1 fruit fly cellular context compared by ENCODE assay signal in the genomic region with DNA sequence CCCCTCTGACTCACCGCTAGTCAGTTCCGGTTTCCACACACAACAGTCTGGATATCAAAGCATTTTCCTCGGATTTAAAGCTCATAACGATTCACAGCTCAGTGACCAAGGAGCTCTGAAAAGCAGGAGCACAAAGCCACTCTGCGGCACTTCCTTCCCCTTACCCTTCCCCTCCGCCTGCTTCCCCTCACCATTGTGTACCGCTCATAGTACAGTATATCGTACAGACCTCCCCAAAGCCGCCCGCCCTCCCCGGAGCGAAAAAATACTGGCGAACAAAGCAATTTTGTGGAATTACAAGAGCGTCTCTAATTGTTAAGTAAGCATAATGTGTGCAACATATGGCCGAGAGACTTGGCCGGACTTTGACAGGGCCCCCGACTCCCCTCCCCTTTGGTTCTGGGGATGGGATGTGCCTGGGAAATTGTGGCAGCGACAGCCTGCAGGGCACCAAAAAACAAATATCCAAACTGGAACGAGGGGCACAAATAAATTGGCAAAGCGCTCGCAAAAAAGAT.
A peak's percentile ranks its signal among the peaks of the same experiment; 100 is the strongest.
TF ChIP-seq lines count a peak whose summit lies in the region.

No protein-coding gene starts in this region.

TF ChIP-seq in whole organism, prepupa, 60 proteins besides CTCF, POLR2A, EP300 and RAD21 (continued from another document):
- TF ChIP-seq Hr39 (GFP tag; optimal IDR thresholded peaks at IDR 0.05; lab: Kevin White, UChicago) (no peak), Ets96B (tag; optimal IDR thresholded peaks at IDR 0.05; lab: Kevin White, UChicago) (no peak), CG6792 (GFP tag; optimal IDR thresholded peaks at IDR 0.05; lab: Kevin White, UChicago) (no peak), CG8319 (GFP tag; optimal IDR thresholded peaks at IDR 0.05; lab: Kevin White, UChicago) (no peak), dsx (GFP tag; optimal IDR thresholded peaks at IDR 0.05; lab: Kevin White, UChicago; ENCODE audit: poor library complexity, severe bottlenecking) (peak; percentile 14), CG3032 (tag; optimal IDR thresholded peaks at IDR 0.05; lab: Kevin White, UChicago) (no peak), vri (GFP tag; optimal IDR thresholded peaks at IDR 0.05; lab: Kevin White, UChicago) (no peak), CG10631 (GFP tag; optimal IDR thresholded peaks at IDR 0.05; lab: Kevin White, UChicago) (no peak), CG32006 (GFP tag; optimal IDR thresholded peaks at IDR 0.05; lab: Kevin White, UChicago) (no peak), CG6808 (GFP tag; optimal IDR thresholded peaks at IDR 0.05; lab: Kevin White, UChicago) (peak; percentile 42), CG31627 (GFP tag; optimal IDR thresholded peaks at IDR 0.05; lab: Kevin White, UChicago) (no peak), dac (GFP tag; optimal IDR thresholded peaks at IDR 0.05; lab: Kevin White, UChicago) (no peak), achi (GFP tag; optimal IDR thresholded peaks at IDR 0.05; lab: Kevin White, UChicago) (no peak), Blimp-1 (GFP tag; optimal IDR thresholded peaks at IDR 0.05; lab: Kevin White, UChicago) (no peak), CG6854 (GFP tag; optimal IDR thresholded peaks at IDR 0.05; lab: Kevin White, UChicago) (no peak), ss (GFP tag; optimal IDR thresholded peaks at IDR 0.05; lab: Kevin White, UChicago) (peak; percentile 19 to 46), pdm3 (GFP tag; optimal IDR thresholded peaks at IDR 0.05; lab: Kevin White, UChicago) (no peak), spab (GFP tag; optimal IDR thresholded peaks at IDR 0.05; lab: Kevin White, UChicago) (peak; percentile 13), CG11902 (GFP tag; optimal IDR thresholded peaks at IDR 0.05; lab: Kevin White, UChicago) (no peak), Sox102F (GFP tag; optimal IDR thresholded peaks at IDR 0.05; lab: Kevin White, UChicago) (no peak), CG6163 (GFP tag; IDR thresholded peaks at IDR 0.05; lab: Robert Waterston, UW) (0 out of 3 replicates have a peak, but pooled peaks have one; percentile 16), CG16779 (tag; optimal IDR thresholded peaks at IDR 0.05; lab: Kevin White, UChicago) (no peak), CG10669 (GFP tag; optimal IDR thresholded peaks at IDR 0.05; lab: Kevin White, UChicago) (no peak), Eip93F (GFP tag; optimal IDR thresholded peaks at IDR 0.05; lab: Kevin White, UChicago) (no peak), fd59A (GFP tag; optimal IDR thresholded peaks at IDR 0.05; lab: Kevin White, UChicago) (no peak), CG8119 (GFP tag; IDR thresholded peaks at IDR 0.05; lab: Robert Waterston, UW) (no peak), Sox14 (GFP tag; optimal IDR thresholded peaks at IDR 0.05; lab: Kevin White, UChicago) (no peak)
